Fruit fly (Drosophila melanogaster): ENCODE results near the gene CG13055.

The CG13055 gene

dm6 chr3L:16211936-16212287 is 40.2 kb downstream of the CG13055 start:
- TF ChIP-seq Blimp-1 (GFP tag; optimal IDR thresholded peaks at IDR 0.05) (peak; percentile 14), lz (GFP tag; optimal IDR thresholded peaks at IDR 0.05) (no peak), Smox (GFP tag; optimal IDR thresholded peaks at IDR 0.05) (no peak), CG16779 (tag; optimal IDR thresholded peaks at IDR 0.05) (no peak), CG32006 (GFP tag; optimal IDR thresholded peaks at IDR 0.05) (peak; percentile 47), CG3032 (tag; optimal IDR thresholded peaks at IDR 0.05) (peak; percentile 63), esn (GFP tag; optimal IDR thresholded peaks at IDR 0.05) (peak; percentile 54), achi (GFP tag; optimal IDR thresholded peaks at IDR 0.05) (peak; percentile 42), CG10669 (GFP tag; optimal IDR thresholded peaks at IDR 0.05) (peak; percentile 13), Hr38 (GFP tag; optimal IDR thresholded peaks at IDR 0.05) (no peak), Ets21C (GFP tag; optimal IDR thresholded peaks at IDR 0.05) (no peak), topi (GFP tag; optimal IDR thresholded peaks at IDR 0.05) (peak; percentile 25), CG6792 (GFP tag; optimal IDR thresholded peaks at IDR 0.05) (peak; percentile 10), salr (GFP tag; optimal IDR thresholded peaks at IDR 0.05) (peak in 1 of 2 experiments; percentile 18), OdsH (GFP tag; optimal IDR thresholded peaks at IDR 0.05) (peak; percentile 37), Eip78C (GFP tag) (peak; percentile 76), acj6 (GFP tag; optimal IDR thresholded peaks at IDR 0.05) (peak; percentile 48), ss (GFP tag; optimal IDR thresholded peaks at IDR 0.05) (peak in 1 of 2 experiments; percentile 51), svp (GFP tag) (peak; percentile 35), CG10631 (GFP tag; optimal IDR thresholded peaks at IDR 0.05) (peak; percentile 48), CG8632 (GFP tag; optimal IDR thresholded peaks at IDR 0.05) (peak; percentile 60), Ets96B (tag; optimal IDR thresholded peaks at IDR 0.05) (peak; percentile 38), CG34406 (GFP tag; optimal IDR thresholded peaks at IDR 0.05) (peak; percentile 44), CG7368 (GFP tag; optimal IDR thresholded peaks at IDR 0.05) (no peak)

dm6 chr3L:16211156-16211935 is 40.8 kb downstream of the CG13055 start:
- TF ChIP-seq CG8632 (GFP tag; optimal IDR thresholded peaks at IDR 0.05) (peak; percentile 81), CG6792 (GFP tag; optimal IDR thresholded peaks at IDR 0.05) (peak; percentile 79), CG6276 (GFP tag; optimal IDR thresholded peaks at IDR 0.05) (peak; percentile 90), cyc (GFP tag; optimal IDR thresholded peaks at IDR 0.05) (peak; percentile 38), Sox102F (GFP tag; optimal IDR thresholded peaks at IDR 0.05) (peak; percentile 53), eg (GFP tag; IDR thresholded peaks at IDR 0.05) (peak; percentile 55; the same call in 2 of the 3 replicates), OdsH (GFP tag; optimal IDR thresholded peaks at IDR 0.05) (peak; percentile 87), Met (GFP tag; optimal IDR thresholded peaks at IDR 0.05) (peak; percentile 78), CG11902 (GFP tag; optimal IDR thresholded peaks at IDR 0.05) (peak; percentile 50), lz (GFP tag; optimal IDR thresholded peaks at IDR 0.05) (peak; percentile 71), Ets21C (GFP tag; optimal IDR thresholded peaks at IDR 0.05) (peak; percentile 39), CG10631 (GFP tag; optimal IDR thresholded peaks at IDR 0.05) (peak; percentile 84), vri (GFP tag; optimal IDR thresholded peaks at IDR 0.05) (peak; percentile 13), CG6808 (GFP tag; optimal IDR thresholded peaks at IDR 0.05) (peak; percentile 64), CG1621 (tag; optimal IDR thresholded peaks at IDR 0.05) (peak; percentile 47), Smox (GFP tag; optimal IDR thresholded peaks at IDR 0.05) (peak; percentile 55), CG7368 (GFP tag; optimal IDR thresholded peaks at IDR 0.05) (peak; percentile 16), Sox14 (GFP tag; optimal IDR thresholded peaks at IDR 0.05) (peak; percentile 73), spab (GFP tag; optimal IDR thresholded peaks at IDR 0.05) (peak; percentile 75), CG8319 (GFP tag; optimal IDR thresholded peaks at IDR 0.05) (peak; percentile 53), CG11762 (GFP tag; optimal IDR thresholded peaks at IDR 0.05; ENCODE audit: insufficient read depth) (peak; percentile 32), CG3919 (GFP tag; optimal IDR thresholded peaks at IDR 0.05) (peak; percentile 41), svp (GFP tag) (peak; percentile 70), salr (GFP tag; optimal IDR thresholded peaks at IDR 0.05) (peak; percentile 16 to 95), Hr4 (GFP tag; optimal IDR thresholded peaks at IDR 0.05) (peak; percentile 86), Hr38 (GFP tag; optimal IDR thresholded peaks at IDR 0.05) (no peak), CG11294 (GFP tag; IDR thresholded peaks at IDR 0.05) (no peak; the same call in 1 of the 2 replicates), topi (GFP tag; optimal IDR thresholded peaks at IDR 0.05) (peak; percentile 56), net (GFP tag; optimal IDR thresholded peaks at IDR 0.05) (peak; percentile 86), acj6 (GFP tag; optimal IDR thresholded peaks at IDR 0.05) (peak; percentile 84), dac (GFP tag; optimal IDR thresholded peaks at IDR 0.05) (peak; percentile 83), Gug (GFP tag; IDR thresholded peaks at IDR 0.05) (peak; percentile 49; the same call in 1 of the 2 replicates), Eip75B (GFP tag; optimal IDR thresholded peaks at IDR 0.05) (peak; percentile 69), Hr39 (GFP tag; optimal IDR thresholded peaks at IDR 0.05) (peak; percentile 55), CG3032 (tag; optimal IDR thresholded peaks at IDR 0.05) (peak; percentile 78), CG10669 (GFP tag; optimal IDR thresholded peaks at IDR 0.05) (peak; percentile 81), CG4318 (GFP tag; optimal IDR thresholded peaks at IDR 0.05) (peak; percentile 90), CG32006 (GFP tag; optimal IDR thresholded peaks at IDR 0.05) (peak; percentile 97), ss (GFP tag; optimal IDR thresholded peaks at IDR 0.05) (peak; percentile 53 to 55)

Data from whole organism, prepupa.